Worm (Caenorhabditis elegans) whole organism, L3 larva: ENCODE measurements around the gene C29E4.13.

ENCODE experiments used
- R02D3.7 ChIP-seq: fragments of 150-350 bp; optimal IDR thresholded peaks from 2 replicates; lab custom pipeline; 2014; ENCODE audit warnings: missing biosample characterization, missing genetic modification characterization
- ZK546.5 ChIP-seq: sonication (generic microtip); optimal IDR thresholded peaks from 2 replicates; lab custom pipeline; 2017; ENCODE audit warnings: missing biosample characterization, missing genetic modification characterization
- aly-2 ChIP-seq: fragments of 150-350 bp; optimal IDR thresholded peaks from 2 replicates; lab custom pipeline; 2014; ENCODE audit warnings: missing biosample characterization, missing genetic modification characterization
- ama-1 ChIP-seq: fragments of 150-350 bp; optimal IDR thresholded peaks from 2 replicates; lab custom pipeline; 2018
- ceh-16 ChIP-seq: sonication (generic microtip); optimal IDR thresholded peaks from 2 replicates; lab custom pipeline; 2017; ENCODE audit warnings: missing biosample characterization, missing genetic modification characterization
- ceh-28 ChIP-seq: fragments of 150-350 bp; optimal IDR thresholded peaks from 2 replicates; lab custom pipeline; 2014; ENCODE audit warnings: missing biosample characterization, missing genetic modification reagents, missing genetic modification characterization
- ceh-82 ChIP-seq: fragments of 150-350 bp; optimal IDR thresholded peaks from 2 replicates; lab custom pipeline; 2014; ENCODE audit warnings: missing biosample characterization, missing genetic modification characterization
- ceh-9 ChIP-seq: sonication (generic microtip); optimal IDR thresholded peaks from 2 replicates; lab custom pipeline; 2018; ENCODE audit warnings: missing biosample characterization, missing genetic modification characterization
- daf-12 ChIP-seq: fragments of 150-350 bp; optimal IDR thresholded peaks from 2 replicates; lab custom pipeline; 2014; ENCODE audit warnings: missing biosample characterization, missing genetic modification reagents, missing genetic modification characterization
- egl-27 ChIP-seq: sonication (generic microtip); optimal IDR thresholded peaks from 4 replicates; lab custom pipeline; 2017; ENCODE audit warnings: missing biosample characterization, missing genetic modification reagents, missing genetic modification characterization
- egl-5 ChIP-seq: fragments of 150-350 bp; optimal IDR thresholded peaks from 2 replicates; lab custom pipeline; 2017; ENCODE audit warnings: missing biosample characterization, missing genetic modification reagents, missing genetic modification characterization, inconsistent platforms
- elt-1 ChIP-seq: fragments of 150-350 bp; optimal IDR thresholded peaks from 2 replicates; lab custom pipeline; 2014; ENCODE audit warnings: missing biosample characterization, missing genetic modification characterization
- elt-2 ChIP-seq: sonication (generic microtip); optimal IDR thresholded peaks from 2 replicates; lab custom pipeline; 2016; ENCODE audit warnings: missing genetic modification reagents, mild to moderate bottlenecking, missing genetic modification characterization, missing compliant biosample characterization
- elt-3 ChIP-seq, 3 experiments: fragments of 150-350 bp in 1 of 3; sonication (generic microtip) in 2 of 3; optimal IDR thresholded peaks; 2 replicates in 2 of 3; 4 replicates in 1 of 3; lab custom pipeline; 2014 to 2017; ENCODE audit warnings: missing biosample characterization in 3 of 3, missing genetic modification characterization in 3 of 3
- fkh-10 ChIP-seq: sonication (generic microtip); optimal IDR thresholded peaks from 2 replicates; lab custom pipeline; 2017; ENCODE audit warnings: missing biosample characterization, missing genetic modification reagents, missing genetic modification characterization
- fkh-2 ChIP-seq: fragments of 150-350 bp; optimal IDR thresholded peaks from 2 replicates; lab custom pipeline; 2014; ENCODE audit warnings: missing biosample characterization, missing genetic modification reagents, missing genetic modification characterization
- fos-1 ChIP-seq: fragments of 150-350 bp; optimal IDR thresholded peaks from 2 replicates; lab custom pipeline; 2014; ENCODE audit warnings: missing biosample characterization, missing genetic modification characterization
- hmg-11 ChIP-seq: sonication (generic microtip); optimal IDR thresholded peaks from 2 replicates; lab custom pipeline; 2016; ENCODE audit warnings: missing genetic modification characterization, missing compliant biosample characterization
- jun-1 ChIP-seq: fragments of 150-350 bp; optimal IDR thresholded peaks from 2 replicates; lab custom pipeline; 2014; ENCODE audit warnings: missing biosample characterization, missing genetic modification reagents, missing genetic modification characterization
- lin-15B ChIP-seq: fragments of 150-350 bp; optimal IDR thresholded peaks from 2 replicates; lab custom pipeline; 2014; ENCODE audit warnings: missing biosample characterization, missing genetic modification characterization
- lin-39 ChIP-seq: fragments of 150-350 bp; optimal IDR thresholded peaks from 2 replicates; lab custom pipeline; 2018; ENCODE audit warnings: missing biosample characterization, missing genetic modification reagents, missing genetic modification characterization
- lsy-12 ChIP-seq: sonication (generic microtip); optimal IDR thresholded peaks from 2 replicates; lab custom pipeline; 2016; ENCODE audit warnings: mild to moderate bottlenecking, missing genetic modification characterization, missing compliant biosample characterization
- mdl-1 ChIP-seq: fragments of 150-350 bp; optimal IDR thresholded peaks from 2 replicates; lab custom pipeline; 2014; ENCODE audit warnings: missing biosample characterization, missing genetic modification characterization
- nfya-1 ChIP-seq: sonication (generic microtip); optimal IDR thresholded peaks from 2 replicates; lab custom pipeline; 2017; ENCODE audit warnings: missing genetic modification characterization, mild to moderate bottlenecking, missing compliant biosample characterization, antibody characterized with exemption, moderate library complexity; ENCODE audit not compliant: insufficient read depth
- nhr-11 ChIP-seq: fragments of 150-350 bp; optimal IDR thresholded peaks from 2 replicates; lab custom pipeline; 2014; ENCODE audit warnings: missing biosample characterization, missing genetic modification characterization
- nhr-23 ChIP-seq: fragments of 150-350 bp; optimal IDR thresholded peaks from 2 replicates; lab custom pipeline; 2014; ENCODE audit warnings: missing biosample characterization, missing genetic modification reagents, missing genetic modification characterization
- nhr-237 ChIP-seq: fragments of 150-350 bp; optimal IDR thresholded peaks from 2 replicates; lab custom pipeline; 2014; ENCODE audit warnings: missing biosample characterization, missing genetic modification characterization
- nhr-25 ChIP-seq: sonication (generic microtip); optimal IDR thresholded peaks from 2 replicates; lab custom pipeline; 2017; ENCODE audit warnings: missing biosample characterization, missing genetic modification characterization
- nhr-28 ChIP-seq: fragments of 150-350 bp; optimal IDR thresholded peaks from 2 replicates; lab custom pipeline; 2014; ENCODE audit warnings: missing biosample characterization, missing genetic modification characterization
- nhr-43 ChIP-seq: sonication (generic microtip); optimal IDR thresholded peaks from 2 replicates; lab custom pipeline; 2016; ENCODE audit warnings: mild to moderate bottlenecking, missing genetic modification characterization, missing compliant biosample characterization; ENCODE audit not compliant: poor library complexity, severe bottlenecking
- nhr-67 ChIP-seq: fragments of 150-350 bp; optimal IDR thresholded peaks from 2 replicates; lab custom pipeline; 2014; ENCODE audit warnings: missing biosample characterization, missing genetic modification characterization
- nhr-76 ChIP-seq: fragments of 150-350 bp; sonication (generic microtip); optimal IDR thresholded peaks from 5 replicates; lab custom pipeline; 2014; ENCODE audit warnings: missing biosample characterization, missing genetic modification characterization
- nhr-77 ChIP-seq: fragments of 150-350 bp; optimal IDR thresholded peaks from 2 replicates; lab custom pipeline; 2014; ENCODE audit warnings: missing biosample characterization, missing genetic modification characterization
- pha-4 ChIP-seq: fragments of 150-350 bp; optimal IDR thresholded peaks from 2 replicates; lab custom pipeline; 2014; ENCODE audit warnings: missing biosample characterization, missing genetic modification reagents, missing genetic modification characterization
- pqm-1 ChIP-seq: fragments of 150-350 bp; optimal IDR thresholded peaks from 2 replicates; lab custom pipeline; 2017; ENCODE audit warnings: missing biosample characterization, missing genetic modification characterization, inconsistent platforms
- sea-2 ChIP-seq: fragments of 150-350 bp; sonication (generic microtip); optimal IDR thresholded peaks from 4 replicates; lab custom pipeline; 2014; ENCODE audit warnings: missing biosample characterization, missing genetic modification reagents, missing genetic modification characterization
- skn-1 ChIP-seq: fragments of 150-350 bp; optimal IDR thresholded peaks from 2 replicates; lab custom pipeline; 2014; ENCODE audit warnings: missing biosample characterization, missing genetic modification characterization
- tbx-2 ChIP-seq: sonication (generic microtip); optimal IDR thresholded peaks from 2 replicates; lab custom pipeline; 2016; ENCODE audit warnings: mild to moderate bottlenecking, missing genetic modification characterization, missing compliant biosample characterization
- unc-39 ChIP-seq: sonication (generic microtip); optimal IDR thresholded peaks from 4 replicates; lab custom pipeline; 2017; ENCODE audit warnings: missing biosample characterization, missing genetic modification characterization
- unc-62 ChIP-seq: fragments of 150-350 bp; sonication (generic microtip); optimal IDR thresholded peaks from 4 replicates; lab custom pipeline; 2014; ENCODE audit warnings: missing biosample characterization, missing genetic modification reagents, missing genetic modification characterization
- zag-1 ChIP-seq: fragments of 150-350 bp; optimal IDR thresholded peaks from 2 replicates; lab custom pipeline; 2014; ENCODE audit warnings: missing biosample characterization, missing genetic modification characterization
- ztf-11 ChIP-seq: fragments of 150-350 bp; optimal IDR thresholded peaks from 2 replicates; lab custom pipeline; 2014; ENCODE audit warnings: missing biosample characterization, missing genetic modification characterization
- ztf-4 ChIP-seq: fragments of 150-350 bp; optimal IDR thresholded peaks from 2 replicates; lab custom pipeline; 2014; ENCODE audit warnings: missing biosample characterization, missing genetic modification characterization

Gene C29E4.13

DNA sequence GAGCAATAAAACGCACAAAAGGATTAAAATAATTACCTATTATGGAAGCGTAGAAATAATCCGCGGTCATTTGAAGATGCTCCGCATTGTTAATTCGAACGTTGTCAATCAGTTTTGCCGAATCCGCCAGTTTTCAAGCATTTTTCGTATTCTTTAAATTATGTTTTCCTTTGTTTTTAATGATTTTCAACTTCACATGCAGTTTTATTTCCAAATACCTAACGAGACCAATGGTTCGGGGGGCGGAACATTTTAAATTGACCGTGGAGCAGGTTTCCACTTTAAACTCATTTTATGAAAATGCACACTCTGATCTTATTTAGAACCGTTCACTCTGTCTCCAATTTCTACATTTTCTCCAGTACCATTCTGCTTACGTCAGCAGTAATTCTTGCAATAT lies 33.8 kb downstream of the C29E4.13 start, which contains the start of gene ZK688.4:
ZK688.4 (plus strand) TSS at position 301 of the 400 bp plus-strand sequence.
- TF ChIP-seq jun-1 (tag; lab: Kevin White, UChicago) (no peak), tbx-2 (tag; lab: Kevin White, UChicago) (no peak), fkh-10 (GFP tag; lab: Kevin White, UChicago) (no peak), ceh-82 (tag; lab: Kevin White, UChicago) (no peak), nhr-76 (tag; lab: Kevin White, UChicago) (no peak), ZK546.5 (tag; lab: Kevin White, UChicago) (no peak), pha-4 (tag; lab: Kevin White, UChicago) (no peak), nhr-237 (tag; lab: Kevin White, UChicago) (no peak), elt-1 (tag; lab: Kevin White, UChicago) (no peak), aly-2 (tag; lab: Kevin White, UChicago) (no peak), elt-2 (tag; lab: Kevin White, UChicago) (no peak), nhr-43 (tag; lab: Kevin White, UChicago) (no peak), sea-2 (GFP tag; lab: Kevin White, UChicago) (no peak)

DNA sequence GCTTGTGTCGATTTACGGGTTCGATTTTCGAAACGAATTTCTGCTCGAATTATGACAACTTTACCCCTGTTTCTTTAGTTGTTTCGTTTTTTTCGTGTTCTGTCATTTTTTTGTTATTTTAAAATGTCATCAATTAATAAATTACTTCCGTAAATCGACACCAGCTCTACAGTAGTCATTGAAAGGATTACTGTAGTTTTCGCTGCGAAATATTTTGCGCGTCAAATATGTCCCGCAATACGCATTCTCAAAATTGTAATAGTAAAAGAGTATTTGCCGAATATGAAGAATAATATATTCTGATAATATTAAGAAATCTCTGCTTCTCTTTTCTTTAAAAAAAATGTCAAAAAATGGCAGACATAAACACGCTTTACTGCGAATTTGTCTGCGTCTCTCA lies 35.3 kb downstream of the C29E4.13 start:
- TF ChIP-seq ZK546.5 (tag; lab: Kevin White, UChicago) (no peak), nfya-1 (tag; lab: Kevin White, UChicago) (peak; percentile 7)

DNA sequence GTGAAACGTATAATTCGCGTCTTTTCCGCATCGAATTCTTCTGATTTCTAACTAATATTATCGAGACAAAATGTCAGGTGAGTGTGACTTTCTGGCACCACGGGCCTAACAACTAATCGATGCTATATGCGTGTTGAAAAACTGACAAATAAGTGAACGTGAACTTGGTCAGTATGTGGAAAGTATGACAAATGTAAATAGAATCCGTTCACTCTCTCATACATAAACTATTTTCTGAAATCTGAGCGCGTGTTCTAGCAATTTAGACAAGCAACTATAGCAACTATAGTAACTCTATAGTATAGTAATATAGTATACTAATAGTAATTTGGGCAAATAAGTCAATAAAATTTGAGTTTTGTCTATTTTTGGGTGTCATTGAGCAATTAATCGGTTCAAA lies 36.2 kb downstream of the C29E4.13 start:
- TF ChIP-seq ztf-11 (tag; lab: Kevin White, UChicago) (no peak), pha-4 (tag; lab: Kevin White, UChicago) (peak; percentile 68)

DNA sequence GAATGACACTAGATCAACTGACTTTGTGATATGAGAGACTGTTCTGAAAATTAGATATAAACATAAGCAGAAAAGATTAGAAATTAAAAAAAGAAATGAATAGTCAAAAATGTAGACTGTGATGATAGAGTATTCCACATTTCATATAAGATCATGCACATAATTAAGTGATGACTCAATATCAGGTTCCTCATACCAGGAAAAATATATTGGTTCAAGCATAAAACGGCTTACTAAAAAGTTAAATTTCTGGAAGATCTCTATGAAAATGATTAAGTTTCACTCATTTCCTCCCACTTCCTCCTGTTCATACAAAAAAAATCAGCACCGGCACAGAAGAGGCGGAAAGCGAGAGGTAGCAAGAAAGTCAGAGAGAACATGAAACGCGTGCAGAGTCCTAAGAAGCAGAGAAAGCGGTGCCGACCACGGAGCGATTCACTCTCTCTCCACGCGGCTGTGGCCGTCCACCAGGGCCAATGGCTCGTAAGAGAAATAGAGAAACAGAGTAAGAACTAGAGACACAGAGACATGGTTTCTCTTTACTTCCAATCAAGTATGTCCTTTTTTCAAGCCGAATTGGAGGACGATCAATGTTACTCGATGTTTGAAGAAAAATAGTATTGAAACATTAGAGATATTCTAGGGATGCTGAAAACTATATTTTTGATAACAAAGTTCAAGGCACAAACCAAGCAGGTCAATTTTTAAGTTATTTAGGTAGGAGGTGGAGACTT lies 36.8 kb downstream of the C29E4.13 start, which contains the start of the genes ZK688.5 and fahd-1:
ZK688.5 (minus strand) TSS at position 51 of the 734 bp plus-strand sequence.
fahd-1 (plus strand) TSS at position 684 of the 734 bp plus-strand sequence.
- TF ChIP-seq jun-1 (tag; lab: Kevin White, UChicago) = peak; percentile 50
- no peak for TF ChIP-seq zag-1
- no peak for TF ChIP-seq fkh-10 (GFP tag; lab: Kevin White, UChicago)
- peak; percentile 88 for TF ChIP-seq nfya-1 (tag; lab: Kevin White, UChicago)
- TF ChIP-seq nhr-237 (tag; lab: Kevin White, UChicago) = no peak
- peak; percentile 80 for TF ChIP-seq pha-4 (tag; lab: Kevin White, UChicago)
- peak; percentile 69 for TF ChIP-seq lin-15B
- peak; percentile 38 for TF ChIP-seq nhr-76 (tag; lab: Kevin White, UChicago)
- no peak for TF ChIP-seq ceh-16 (tag; lab: Kevin White, UChicago)
- no peak for TF ChIP-seq ceh-9
- TF ChIP-seq nhr-28 (tag; lab: Kevin White, UChicago) = no peak
- peak; percentile 19 for TF ChIP-seq egl-27 (tag; lab: Kevin White, UChicago)
- TF ChIP-seq ztf-4 (tag; lab: Kevin White, UChicago) = no peak
- TF ChIP-seq mdl-1 (tag; lab: Kevin White, UChicago) = peak; percentile 51
- no peak for TF ChIP-seq unc-62 (GFP tag; lab: Kevin White, UChicago)
- TF ChIP-seq nhr-11 = no peak
- TF ChIP-seq aly-2 (tag; lab: Kevin White, UChicago) = no peak
- TF ChIP-seq ztf-11 (tag; lab: Kevin White, UChicago) = no peak
- TF ChIP-seq ama-1 = peak; percentile 56
- no peak for TF ChIP-seq elt-1 (tag; lab: Kevin White, UChicago)
- TF ChIP-seq ceh-28 = peak; percentile 66
- no peak for TF ChIP-seq sea-2 (GFP tag; lab: Kevin White, UChicago)
- TF ChIP-seq nhr-25 (tag; lab: Kevin White, UChicago) = peak; percentile 91
- TF ChIP-seq egl-5 (tag; lab: Kevin White, UChicago) = peak; percentile 44
- TF ChIP-seq nhr-23 (tag; lab: Kevin White, UChicago) = peak; percentile 66
- peak; percentile 77 for TF ChIP-seq hmg-11 (tag; lab: Kevin White, UChicago)
- no peak for TF ChIP-seq ZK546.5 (tag; lab: Kevin White, UChicago)
- TF ChIP-seq fos-1 (tag; lab: Kevin White, UChicago) = no peak
- TF ChIP-seq skn-1 (tag; lab: Kevin White, UChicago) = no peak
- peak; percentile 59 for TF ChIP-seq elt-2 (tag; lab: Kevin White, UChicago)
- TF ChIP-seq nhr-67 (tag; lab: Kevin White, UChicago) = no peak
- no peak for TF ChIP-seq elt-3 (tag; optimal IDR thresholded peaks at IDR 0.05; lab: Kevin White, UChicago)
- TF ChIP-seq lin-39 (tag; lab: Kevin White, UChicago) = peak; percentile 86
- TF ChIP-seq nhr-43 (tag; lab: Kevin White, UChicago) = peak; percentile 75
- TF ChIP-seq unc-39 (tag; lab: Kevin White, UChicago) = no peak
- TF ChIP-seq fkh-2 (tag; lab: Kevin White, UChicago) = no peak
- TF ChIP-seq lsy-12 (tag; lab: Kevin White, UChicago) = peak; percentile 68
- peak; percentile 12 for TF ChIP-seq pqm-1 (tag; lab: Kevin White, UChicago)
- peak; percentile 25 for TF ChIP-seq ceh-82 (tag; lab: Kevin White, UChicago)
- TF ChIP-seq tbx-2 (tag; lab: Kevin White, UChicago) = no peak
- peak; percentile 34 for TF ChIP-seq R02D3.7 (tag; lab: Kevin White, UChicago)
- TF ChIP-seq nhr-77 (tag; lab: Kevin White, UChicago) = no peak
- no peak for TF ChIP-seq daf-12 (tag; lab: Kevin White, UChicago)
